Worm (Caenorhabditis elegans): ENCODE measurements around the gene C05E4.15.

DNA sequence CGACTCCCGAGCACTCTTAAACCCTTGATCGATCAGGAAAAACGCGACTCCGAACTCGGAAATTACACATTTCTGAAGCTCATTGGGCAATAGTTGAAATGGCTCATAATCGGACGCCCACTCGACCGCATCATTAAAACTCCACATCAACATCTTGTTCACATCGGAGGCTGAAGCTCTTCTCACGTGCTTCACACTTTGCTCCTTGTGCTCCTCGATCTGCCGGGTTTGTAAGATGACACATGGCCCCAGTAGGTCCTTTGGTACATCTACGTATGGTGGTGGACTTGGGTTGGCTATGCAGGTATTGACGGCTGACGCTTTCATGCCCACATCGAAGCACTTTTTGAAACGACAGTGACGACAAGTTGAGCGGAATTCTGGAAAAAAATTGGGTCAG, 42.3 kb upstream of the C05E4.15 start:
- TF ChIP-seq unc-62 (GFP tag; optimal IDR thresholded peaks at IDR 0.05), result no peak
- no peak for TF ChIP-seq mdl-1 (tag; optimal IDR thresholded peaks at IDR 0.05)
- no peak for TF ChIP-seq aly-2 (tag; optimal IDR thresholded peaks at IDR 0.05)
- no peak for TF ChIP-seq nhr-237 (tag; optimal IDR thresholded peaks at IDR 0.05)
- no peak for TF ChIP-seq ama-1 (optimal IDR thresholded peaks at IDR 0.05)
- no peak for TF ChIP-seq ztf-4 (tag; optimal IDR thresholded peaks at IDR 0.05)
